Worm (Caenorhabditis elegans) whole organism, mixed stage, embryonic: ENCODE measurements around the gene R08A2.7.

Experiments used
- nhr-12 ChIP-seq: fragments of 150-350 bp; optimal IDR thresholded peaks from 2 replicates; lab custom pipeline; 2014; ENCODE audit warnings: missing biosample characterization, missing genetic modification characterization
- unc-39 ChIP-seq: fragments of 150-350 bp; optimal IDR thresholded peaks from 2 replicates; lab custom pipeline; 2014; ENCODE audit warnings: missing biosample characterization, missing genetic modification characterization
- unc-62 ChIP-seq: fragments of 150-350 bp; optimal IDR thresholded peaks from 2 replicates; lab custom pipeline; 2014; ENCODE audit warnings: missing biosample characterization, missing genetic modification reagents, missing genetic modification characterization

- TF ChIP-seq unc-39 (no peak), nhr-12 (no peak), unc-62 (GFP tag; lab: Kevin White, UChicago) (no peak)
Measured at ce11 chrV:14698666-14699065, 24.5 kb upstream of the R08A2.7 start, which contains the start of gene set-5.
